Fruit fly (Drosophila melanogaster): ENCODE results near the gene Trmt6.
A peak's percentile ranks its signal among the peaks of the same experiment; 100 is the strongest.

The Trmt6 gene

DNA sequence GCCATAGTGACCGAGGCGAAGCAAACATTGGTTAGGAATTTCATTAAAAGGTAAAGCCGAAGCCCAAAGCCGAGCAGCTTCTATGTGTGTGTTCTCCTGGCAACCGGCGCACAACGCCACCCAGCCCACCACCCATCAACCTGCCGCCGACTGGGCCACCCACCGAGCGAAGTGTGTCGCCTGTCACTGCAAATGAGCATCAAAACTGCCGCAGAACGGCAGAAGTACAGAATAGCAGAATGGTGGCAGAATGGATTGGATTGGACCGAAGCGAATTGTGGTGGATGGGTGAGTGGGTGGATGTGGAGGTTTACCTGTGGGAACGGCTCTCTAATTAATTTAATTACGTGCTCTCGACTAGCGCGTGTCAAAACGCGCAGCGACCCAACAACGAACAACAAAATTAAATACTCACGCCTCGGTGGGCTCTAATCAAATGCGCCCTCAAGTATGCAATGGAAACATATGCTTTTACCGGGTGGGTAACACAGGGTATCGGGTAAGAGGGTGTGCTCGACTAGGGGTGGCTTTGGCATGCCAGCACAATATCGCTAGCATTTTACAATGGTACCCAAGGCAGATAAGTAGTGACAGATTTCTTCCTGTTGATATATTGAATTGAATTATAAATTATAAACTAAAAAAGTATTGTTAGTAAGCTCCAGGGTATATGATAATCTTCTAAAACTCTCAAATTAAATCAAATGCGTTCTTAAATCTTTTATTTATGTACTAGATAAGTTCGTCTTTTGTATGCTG is 22.3 kb downstream of the Trmt6 start:
- TF ChIP-seq svp (GFP tag), result peak; percentile 33
- peak; percentile 9 for TF ChIP-seq Eip78C (GFP tag)
- TF ChIP-seq CG11294 (GFP tag; IDR thresholded peaks at IDR 0.05), result no peak

dm6 chr2L:6536044-6536581 is 26.0 kb downstream of the Trmt6 start:
- TF ChIP-seq Ets21C (GFP tag; optimal IDR thresholded peaks at IDR 0.05) (no peak), svp (GFP tag) (peak; percentile 63), ss (GFP tag; optimal IDR thresholded peaks at IDR 0.05) (peak in 1 of 2 experiments; percentile 32), eg (GFP tag; IDR thresholded peaks at IDR 0.05) (peak; percentile 27; the same call in 1 of the 3 replicates)

DNA sequence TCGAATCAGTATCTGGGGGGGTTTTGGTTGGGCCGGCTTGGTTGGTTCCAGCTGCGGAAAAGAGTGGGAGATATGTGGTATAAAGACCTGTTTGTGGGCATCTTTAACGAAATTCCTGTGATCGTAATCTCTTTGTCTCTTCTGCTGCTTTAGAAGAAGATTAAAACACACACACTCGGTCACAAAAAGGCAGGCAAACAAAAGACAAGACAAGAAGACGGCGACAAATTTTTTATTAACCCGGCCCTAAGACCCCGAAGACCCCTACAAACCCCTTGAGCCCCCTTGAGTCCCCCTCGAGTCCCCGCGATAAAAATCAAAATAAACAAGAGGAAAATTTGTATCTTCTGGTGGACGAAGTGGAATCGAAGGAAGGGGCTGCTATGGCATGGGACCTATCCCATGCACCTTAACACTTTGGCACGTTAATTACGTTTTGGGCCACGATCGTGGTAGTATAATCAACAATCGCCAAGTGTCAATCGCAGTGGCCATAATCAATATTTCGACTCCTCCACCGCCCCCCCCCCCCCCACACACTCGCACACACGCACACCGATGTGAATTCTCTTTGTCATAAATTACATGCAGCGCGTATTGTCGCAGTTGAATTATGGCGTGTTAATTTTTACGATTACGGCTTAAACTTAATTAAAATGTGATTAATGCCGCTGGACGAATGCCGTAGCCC is 27.8 kb downstream of the Trmt6 start:
- no peak for TF ChIP-seq vri (GFP tag; optimal IDR thresholded peaks at IDR 0.05)
- TF ChIP-seq Eip93F (GFP tag; optimal IDR thresholded peaks at IDR 0.05), result no peak
- TF ChIP-seq ss (GFP tag; optimal IDR thresholded peaks at IDR 0.05), result peak in 1 of 2 experiments; percentile 52
- TF ChIP-seq fkh (GFP tag; optimal IDR thresholded peaks at IDR 0.05), result peak; percentile 55
- no peak for TF ChIP-seq achi (GFP tag; optimal IDR thresholded peaks at IDR 0.05)
- no peak for TF ChIP-seq CG6854 (GFP tag; optimal IDR thresholded peaks at IDR 0.05)
- no peak for TF ChIP-seq Eip75B (GFP tag; optimal IDR thresholded peaks at IDR 0.05)
- no peak for TF ChIP-seq Lpt (GFP tag; optimal IDR thresholded peaks at IDR 0.05)

DNA sequence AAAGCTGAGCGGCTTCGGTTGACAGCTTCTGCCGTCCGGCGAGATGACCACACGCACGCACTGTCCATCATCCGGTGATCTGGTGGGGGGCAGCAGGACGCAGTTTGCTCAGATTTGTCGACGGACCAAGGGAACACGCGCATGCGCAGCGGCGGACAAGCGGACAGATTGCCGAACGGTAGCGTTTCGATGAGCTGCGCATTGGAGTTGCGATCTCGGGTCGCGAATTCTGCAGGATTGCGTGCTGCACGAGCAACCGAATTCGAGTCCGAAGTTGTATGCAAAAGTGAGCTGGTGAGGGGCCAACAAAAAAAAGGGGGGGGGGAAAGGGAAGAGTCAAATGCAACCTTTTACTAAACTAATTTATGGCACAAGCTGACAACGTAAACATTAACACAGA is 28.4 kb downstream of the Trmt6 start:
- TF ChIP-seq Hr39 (GFP tag; optimal IDR thresholded peaks at IDR 0.05), result no peak
- no peak for TF ChIP-seq CG8119 (GFP tag; IDR thresholded peaks at IDR 0.05)
- no peak for TF ChIP-seq fkh (GFP tag; optimal IDR thresholded peaks at IDR 0.05)
- TF ChIP-seq ss (GFP tag; optimal IDR thresholded peaks at IDR 0.05), result peak in 1 of 2 experiments; percentile 96
- TF ChIP-seq Sox15 (GFP tag; optimal IDR thresholded peaks at IDR 0.05), result no peak

- no peak for TF ChIP-seq salr (GFP tag; optimal IDR thresholded peaks at IDR 0.05)
- no peak for TF ChIP-seq CG6792 (GFP tag; optimal IDR thresholded peaks at IDR 0.05)
- no peak for TF ChIP-seq vri (GFP tag; optimal IDR thresholded peaks at IDR 0.05)
- TF ChIP-seq fkh (GFP tag; optimal IDR thresholded peaks at IDR 0.05), result no peak
- TF ChIP-seq Ets96B (tag; optimal IDR thresholded peaks at IDR 0.05), result no peak
- TF ChIP-seq Hr38 (GFP tag; optimal IDR thresholded peaks at IDR 0.05), result no peak
- no peak for TF ChIP-seq topi (GFP tag; optimal IDR thresholded peaks at IDR 0.05)
- TF ChIP-seq Eip78C (GFP tag), result no peak
Measured at dm6 chr2L:6532977-6533376, 29.1 kb downstream of the Trmt6 start.

- no peak for TF ChIP-seq esn (GFP tag; optimal IDR thresholded peaks at IDR 0.05)
- TF ChIP-seq Eip78C (GFP tag), result peak; percentile 17
Measured at dm6 chr2L:6531985-6532699, 29.9 kb downstream of the Trmt6 start.

DNA sequence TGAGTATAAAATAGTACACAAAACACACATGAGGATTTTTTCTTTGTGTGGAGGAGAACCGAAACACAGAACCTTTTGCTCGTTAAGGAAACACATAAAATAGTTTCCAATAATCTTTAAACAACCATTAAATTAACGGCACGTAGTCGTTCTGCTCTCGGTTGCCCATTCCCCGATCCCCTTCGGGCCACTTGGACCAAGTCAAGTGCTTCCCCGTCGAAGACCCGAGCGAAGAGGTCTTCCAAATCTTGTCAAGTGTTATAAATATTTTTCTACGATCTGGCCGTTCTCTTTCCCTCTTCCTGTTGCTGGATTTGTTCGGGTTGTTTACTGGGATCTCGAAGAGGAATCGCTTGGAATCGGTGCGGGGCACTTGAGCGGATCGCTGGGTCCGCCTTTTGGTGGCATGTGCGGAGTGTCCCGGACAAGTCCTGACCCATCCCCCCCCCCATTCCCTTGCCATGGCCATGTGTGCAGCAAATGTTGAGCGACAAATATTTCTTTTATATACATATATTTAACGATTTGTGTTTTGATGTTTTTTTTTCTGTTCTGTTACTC is 31.1 kb downstream of the Trmt6 start:
- no peak for TF ChIP-seq spab (GFP tag; optimal IDR thresholded peaks at IDR 0.05)
- no peak for TF ChIP-seq fd59A (GFP tag; optimal IDR thresholded peaks at IDR 0.05)
- no peak for TF ChIP-seq eg (GFP tag; IDR thresholded peaks at IDR 0.05)
- no peak for TF ChIP-seq CG8119 (GFP tag; IDR thresholded peaks at IDR 0.05)
- TF ChIP-seq CG6163 (GFP tag; IDR thresholded peaks at IDR 0.05), result no peak
- no peak for TF ChIP-seq cyc (GFP tag; optimal IDR thresholded peaks at IDR 0.05)
- TF ChIP-seq CG16779 (tag; optimal IDR thresholded peaks at IDR 0.05), result no peak
- no peak for TF ChIP-seq Blimp-1 (GFP tag; optimal IDR thresholded peaks at IDR 0.05)
- no peak for TF ChIP-seq CG1621 (tag; optimal IDR thresholded peaks at IDR 0.05)
- no peak for TF ChIP-seq CG11902 (GFP tag; optimal IDR thresholded peaks at IDR 0.05)
- no peak for TF ChIP-seq Eip78C (GFP tag)
- TF ChIP-seq fkh (GFP tag; optimal IDR thresholded peaks at IDR 0.05), result no peak

All from whole organism, prepupa.